Worm (Caenorhabditis elegans) whole organism, L2 larva: ENCODE data around the gene ZK856.5.

Source experiments
- C34F6.9 ChIP-seq: fragments of 150-350 bp; optimal IDR thresholded peaks from 2 replicates; lab custom pipeline; 2014; ENCODE audit warnings: missing biosample characterization, missing genetic modification characterization
- ama-1 ChIP-seq: fragments of 150-350 bp; optimal IDR thresholded peaks from 2 replicates; lab custom pipeline; 2018; ENCODE audit warnings: inconsistent platforms
- nhr-129 ChIP-seq: fragments of 150-350 bp; optimal IDR thresholded peaks from 2 replicates; lab custom pipeline; 2014; ENCODE audit warnings: missing biosample characterization, missing genetic modification characterization
- sma-9 ChIP-seq, 2 experiments: fragments of 150-350 bp in 1 of 2; sonication (generic microtip) in 1 of 2; optimal IDR thresholded peaks; 2 replicates each; lab custom pipeline; 2014 to 2016; ENCODE audit warnings: missing genetic modification characterization in 2 of 2, mild to moderate bottlenecking in 1 of 2, missing biosample characterization in 1 of 2, missing compliant biosample characterization in 1 of 2, missing genetic modification reagents in 1 of 2, moderate library complexity in 1 of 2

ZK856.5 gene

ce11 chrV:10145653-10146052, 44.3 kb downstream of the ZK856.5 start, which contains the start of gene C51E3.9:
TSS of gene C51E3.9 (plus strand) at chrV:10145953.
- TF ChIP-seq ama-1 (lab: Kevin White, UChicago), result no peak
- peak; percentile 31 for TF ChIP-seq nhr-129
- TF ChIP-seq sma-9 (GFP tag; optimal IDR thresholded peaks at IDR 0.05; lab: Kevin White, UChicago), result no peak
- no peak for TF ChIP-seq sma-9 (tag; optimal IDR thresholded peaks at IDR 0.05; lab: Kevin White, UChicago)
- no peak for TF ChIP-seq C34F6.9
- TF ChIP-seq, all 48 proteins: peak for 1
